Fruit fly (Drosophila melanogaster) whole organism, embryonic: ENCODE data around the gene CG17249.

Experiments used
- CG10274 ChIP-seq: fragments of 200-800 bp; sonication (Bioruptor generic); optimal IDR thresholded peaks from 3 replicates; lab custom pipeline; 2017; ENCODE audit warnings: missing biosample characterization, mild to moderate bottlenecking, missing genetic modification characterization
- CG10543 ChIP-seq: fragments of 200-800 bp; sonication (Bioruptor generic); optimal IDR thresholded peaks from 3 replicates; lab custom pipeline; 2017; ENCODE audit warnings: missing biosample characterization, mild to moderate bottlenecking, missing genetic modification characterization, moderate library complexity
- CG11247 ChIP-seq: fragments of 200-800 bp; sonication (Bioruptor generic); IDR thresholded peaks from 2 replicates; pipeline ENCODE4 v1.3.6; 2022; ENCODE audit warnings: missing biosample characterization, missing genetic modification characterization
- CG12659 ChIP-seq: fragments of 200-800 bp; sonication (Bioruptor generic); optimal IDR thresholded peaks from 3 replicates; lab custom pipeline; 2017; ENCODE audit warnings: mild to moderate bottlenecking, missing biosample characterization, missing genetic modification reagents, missing genetic modification characterization
- CG15073 ChIP-seq: fragments of 200-800 bp; sonication (Bioruptor generic); optimal IDR thresholded peaks from 2 replicates; lab custom pipeline; 2016; ENCODE audit warnings: missing biosample characterization, missing genetic modification characterization
- CG17186 ChIP-seq: fragments of 200-800 bp; sonication (Bioruptor generic); optimal IDR thresholded peaks from 3 replicates; lab custom pipeline; 2017; ENCODE audit warnings: missing biosample characterization, missing genetic modification reagents, missing genetic modification characterization
- CG17612 ChIP-seq: fragments of 200-800 bp; sonication (Bioruptor generic); IDR thresholded peaks from 2 replicates; pipeline ENCODE4 v1.3.6; 2022; ENCODE audit warnings: missing biosample characterization, missing genetic modification characterization
- CG18764 ChIP-seq: fragments of 200-800 bp; sonication (Bioruptor generic); optimal IDR thresholded peaks from 3 replicates; lab custom pipeline; 2016; ENCODE audit warnings: missing biosample characterization, missing genetic modification characterization
- CG33213 ChIP-seq: fragments of 200-800 bp; sonication (Bioruptor generic); optimal IDR thresholded peaks from 3 replicates; lab custom pipeline; 2016; ENCODE audit warnings: missing biosample characterization, missing genetic modification characterization
- CG3838 ChIP-seq: fragments of 200-800 bp; sonication (Bioruptor generic); optimal IDR thresholded peaks from 3 replicates; lab custom pipeline; 2016; ENCODE audit warnings: missing biosample characterization, missing genetic modification characterization
- CG4820 ChIP-seq: fragments of 200-800 bp; sonication (Bioruptor generic); optimal IDR thresholded peaks from 3 replicates; lab custom pipeline; 2016; ENCODE audit warnings: missing biosample characterization, missing genetic modification characterization
- CG5245 ChIP-seq: fragments of 200-800 bp; sonication (Bioruptor generic); optimal IDR thresholded peaks from 3 replicates; lab custom pipeline; 2016; ENCODE audit warnings: missing biosample characterization, missing genetic modification characterization
- CG6654 ChIP-seq: fragments of 200-800 bp; sonication (Bioruptor generic); optimal IDR thresholded peaks from 2 replicates; lab custom pipeline; 2017; ENCODE audit warnings: missing biosample characterization, mild to moderate bottlenecking, missing genetic modification characterization
- CG6689 ChIP-seq: fragments of 200-800 bp; sonication (Bioruptor generic); IDR thresholded peaks from 2 replicates; pipeline ENCODE4 v1.3.6; 2022; ENCODE audit warnings: missing biosample characterization, missing genetic modification characterization
- CG7271 ChIP-seq: fragments of 200-800 bp; sonication (Bioruptor generic); optimal IDR thresholded peaks from 2 replicates; lab custom pipeline; 2018; ENCODE audit warnings: missing biosample characterization, mild to moderate bottlenecking, missing genetic modification characterization, moderate library complexity
- Doc2 ChIP-seq: fragments of 200-800 bp; sonication (Bioruptor generic); IDR thresholded peaks from 2 replicates; pipeline ENCODE4 v1.3.6; 2022; ENCODE audit warnings: missing biosample characterization, missing genetic modification characterization
- E2f1 ChIP-seq: fragments of 200-800 bp; sonication (Bioruptor generic); IDR thresholded peaks from 2 replicates; pipeline ENCODE4 v1.3.6; 2022; ENCODE audit warnings: missing biosample characterization, missing genetic modification characterization
- Ets65A ChIP-seq: fragments of 200-800 bp; sonication (Bioruptor generic); peaks from one replicate; lab custom pipeline; 2016; ENCODE audit warnings: missing biosample characterization, missing genetic modification characterization
- Gug ChIP-seq: fragments of 200-800 bp; sonication (Bioruptor generic); IDR thresholded peaks from 4 replicates; pipeline ENCODE4 v1.3.6; 2022; ENCODE audit warnings: missing biosample characterization, missing genetic modification characterization
- Hr39 ChIP-seq: fragments of >200 bp; optimal IDR thresholded peaks from 2 replicates; lab custom pipeline; 2017
- Hr78 ChIP-seq, 2 experiments: fragments of 200-800 bp in 1 of 2; fragments of >200 bp in 1 of 2; sonication (Bioruptor generic) in 1 of 2; optimal IDR thresholded peaks; 2 replicates each; lab custom pipeline; 2017 to 2019; ENCODE audit warnings: missing biosample characterization in 2 of 2, missing genetic modification characterization in 2 of 2, mild to moderate bottlenecking in 1 of 2, moderate library complexity in 1 of 2
- Hsf ChIP-seq: fragments of 200-800 bp; sonication (Bioruptor generic); optimal IDR thresholded peaks from 3 replicates; lab custom pipeline; 2016; ENCODE audit warnings: missing biosample characterization, missing genetic modification characterization
- NC2β ChIP-seq: fragments of 200-800 bp; sonication (Bioruptor generic); optimal IDR thresholded peaks from 2 replicates; lab custom pipeline; 2016; ENCODE audit warnings: missing biosample characterization, missing genetic modification characterization
- Neu2 ChIP-seq: fragments of 200-800 bp; sonication (Bioruptor generic); optimal IDR thresholded peaks from 3 replicates; lab custom pipeline; 2016; ENCODE audit warnings: missing biosample characterization, missing genetic modification characterization, borderline replicate concordance
- Six4 ChIP-seq: fragments of 200-800 bp; sonication (Bioruptor generic); optimal IDR thresholded peaks from 2 replicates; lab custom pipeline; 2016; ENCODE audit warnings: missing biosample characterization, missing genetic modification characterization
- Trl ChIP-seq, 3 experiments: fragments of >200 bp in 2 of 3; fragments of 200-800 bp in 1 of 3; sonication (Bioruptor generic) in 1 of 3; optimal IDR thresholded peaks; 2 replicates in 1 of 3; 3 replicates in 2 of 3; lab custom pipeline; 2016 to 2017; ENCODE audit warnings: missing biosample characterization in 1 of 3, missing genetic modification characterization in 1 of 3
- Usf ChIP-seq: fragments of 200-800 bp; sonication (Bioruptor generic); optimal IDR thresholded peaks from 2 replicates; lab custom pipeline; 2017; ENCODE audit warnings: missing genotype, missing biosample characterization, missing genetic modification characterization
- Xbp1 ChIP-seq: fragments of 200-800 bp; sonication (Bioruptor generic); optimal IDR thresholded peaks from 3 replicates; lab custom pipeline; 2016; ENCODE audit warnings: missing biosample characterization, mild to moderate bottlenecking, missing genetic modification characterization
- cato ChIP-seq: fragments of 200-800 bp; sonication (Bioruptor generic); optimal IDR thresholded peaks from 2 replicates; lab custom pipeline; 2016; ENCODE audit warnings: missing biosample characterization, missing genetic modification characterization, borderline replicate concordance
- dm ChIP-seq: fragments of 200-800 bp; sonication (Bioruptor generic); optimal IDR thresholded peaks from 3 replicates; lab custom pipeline; 2016; ENCODE audit warnings: missing biosample characterization, missing genetic modification characterization
- dmrt11E ChIP-seq: fragments of 200-800 bp; sonication (Bioruptor generic); optimal IDR thresholded peaks from 3 replicates; lab custom pipeline; 2018; ENCODE audit warnings: missing biosample characterization, mild to moderate bottlenecking, missing genetic modification characterization, moderate library complexity
- ftz-f1 ChIP-seq: fragments of 200-800 bp; sonication (Bioruptor generic); optimal IDR thresholded peaks from 2 replicates; lab custom pipeline; 2016; ENCODE audit warnings: missing biosample characterization, missing genetic modification characterization
- gem ChIP-seq: fragments of 200-800 bp; sonication (Bioruptor generic); optimal IDR thresholded peaks from 2 replicates; lab custom pipeline; 2019; ENCODE audit warnings: missing biosample characterization, mild to moderate bottlenecking, missing genetic modification characterization, moderate library complexity
- ind ChIP-seq: fragments of 200-800 bp; sonication (Bioruptor generic); optimal IDR thresholded peaks from 3 replicates; lab custom pipeline; 2016; ENCODE audit warnings: missing biosample characterization, missing genetic modification characterization
- insv ChIP-seq, 2 experiments: fragments of 200-800 bp; sonication (Bioruptor generic); optimal IDR thresholded peaks; 3 replicates each; lab custom pipeline; 2016 to 2018; ENCODE audit warnings: missing biosample characterization in 2 of 2, missing genetic modification characterization in 2 of 2
- knrl ChIP-seq: fragments of 200-800 bp; sonication (Bioruptor generic); IDR thresholded peaks from 3 replicates; pipeline ENCODE4 v1.3.6; 2022; ENCODE audit warnings: missing biosample characterization, missing genetic modification characterization; ENCODE audit not compliant: partially characterized antibody
- lab ChIP-seq: fragments of 200-800 bp; sonication (Bioruptor generic); optimal IDR thresholded peaks from 3 replicates; lab custom pipeline; 2017; ENCODE audit warnings: missing biosample characterization, missing genetic modification characterization, mild to moderate bottlenecking, moderate library complexity, missing genetic modification reagents
- lmd ChIP-seq: fragments of 200-800 bp; sonication (Bioruptor generic); IDR thresholded peaks from 2 replicates; pipeline ENCODE4 v1.3.6; 2022; ENCODE audit warnings: missing biosample characterization, missing genetic modification characterization
- lov ChIP-seq, 2 experiments: fragments of 200-800 bp in 1 of 2; fragments of >200 bp in 1 of 2; sonication (Bioruptor generic) in 1 of 2; IDR thresholded peaks in 1 of 2; optimal IDR thresholded peaks in 1 of 2; 2 replicates in 1 of 2; 3 replicates in 1 of 2; pipeline versions ENCODE4 v1.3.6 to Lab custom; 2017 to 2022; ENCODE audit warnings: missing biosample characterization in 1 of 2, missing genetic modification characterization in 1 of 2
- pb ChIP-seq: fragments of 200-800 bp; sonication (Bioruptor generic); optimal IDR thresholded peaks from 3 replicates; lab custom pipeline; 2016; ENCODE audit warnings: missing biosample characterization, missing genetic modification characterization
- salm ChIP-seq: fragments of 200-800 bp; sonication (Bioruptor generic); optimal IDR thresholded peaks from 2 replicates; lab custom pipeline; 2018; ENCODE audit warnings: missing biosample characterization, mild to moderate bottlenecking, missing genetic modification characterization
- sd ChIP-seq: fragments of 200-800 bp; sonication (Bioruptor generic); optimal IDR thresholded peaks from 3 replicates; lab custom pipeline; 2018; ENCODE audit warnings: missing biosample characterization, mild to moderate bottlenecking, missing genetic modification characterization, moderate library complexity
- so ChIP-seq: fragments of 200-800 bp; sonication (Bioruptor generic); IDR thresholded peaks from 3 replicates; pipeline ENCODE4 v1.3.6; 2022; ENCODE audit warnings: missing biosample characterization, missing genetic modification characterization
- sob ChIP-seq: fragments of 200-800 bp; sonication (Bioruptor generic); IDR thresholded peaks from 2 replicates; pipeline ENCODE4 v1.3.6; 2022; ENCODE audit warnings: missing biosample characterization, missing genetic modification characterization
- stc ChIP-seq: fragments of 200-800 bp; sonication (Bioruptor generic); IDR thresholded peaks from 2 replicates; pipeline ENCODE4 v1.3.6; 2022; ENCODE audit warnings: missing biosample characterization, missing genetic modification characterization
- tna ChIP-seq: fragments of 200-800 bp; sonication (Bioruptor generic); IDR thresholded peaks from 2 replicates; pipeline ENCODE4 v1.3.6; 2022; ENCODE audit warnings: missing biosample characterization, missing genetic modification characterization; ENCODE audit not compliant: partially characterized antibody
- trh ChIP-seq: fragments of 200-800 bp; sonication (Bioruptor generic); optimal IDR thresholded peaks from 2 replicates; lab custom pipeline; 2016; ENCODE audit warnings: missing biosample characterization, missing genetic modification characterization
- vnd ChIP-seq: fragments of 200-800 bp; sonication (Bioruptor generic); IDR thresholded peaks from 3 replicates; pipeline ENCODE4 v1.3.6; 2022; ENCODE audit warnings: missing biosample characterization, missing genetic modification characterization; ENCODE audit not compliant: partially characterized antibody
- wek ChIP-seq: fragments of 200-800 bp; sonication (Bioruptor generic); optimal IDR thresholded peaks from 3 replicates; lab custom pipeline; 2018; ENCODE audit warnings: missing biosample characterization, mild to moderate bottlenecking, missing genetic modification characterization, moderate library complexity
- zen2 ChIP-seq: fragments of 200-800 bp; sonication (Bioruptor generic); IDR thresholded peaks from 3 replicates; pipeline ENCODE4 v1.3.6; 2022; ENCODE audit warnings: missing biosample characterization, missing genetic modification characterization; ENCODE audit not compliant: partially characterized antibody

Gene CG17249

dm6 chr3L:1668504-1668903, 21.2 kb upstream of the CG17249 start, which contains the start of gene RpL23A (continued):
- peak; percentile 97 for TF ChIP-seq CG10543 (GFP tag; lab: Kevin White, UChicago)
- TF ChIP-seq dmrt11E: peak; percentile 86
- peak; percentile 90 for TF ChIP-seq CG4820 (GFP tag; lab: Kevin White, UChicago)
- no peak for TF ChIP-seq tna (GFP tag; lab: Robert Waterston, UW)
- peak; percentile 76; the same call in 1 of the 2 replicates for TF ChIP-seq CG17612
- peak in 1 of 2 experiments; percentile 18 for TF ChIP-seq Trl (optimal IDR thresholded peaks at IDR 0.05; lab: Kevin White, UChicago)
- TF ChIP-seq Trl (GFP tag; optimal IDR thresholded peaks at IDR 0.05; lab: Kevin White, UChicago): peak; percentile 99
- peak; percentile 89 for TF ChIP-seq Gug (GFP tag; lab: Robert Waterston, UW)
- peak; percentile 91 for TF ChIP-seq ftz-f1 (GFP tag; lab: Kevin White, UChicago)
- TF ChIP-seq CG3838 (GFP tag; lab: Kevin White, UChicago): peak; percentile 84
- TF ChIP-seq lmd (GFP tag; lab: Robert Waterston, UW): peak; percentile 91
- peak; percentile 86 for TF ChIP-seq salm
- peak; percentile 97 for TF ChIP-seq pb (GFP tag; lab: Kevin White, UChicago)
- peak; percentile 87 for TF ChIP-seq wek (GFP tag; lab: Kevin White, UChicago)
- peak; percentile 99 for TF ChIP-seq dm (GFP tag; lab: Kevin White, UChicago)
- peak; percentile 92 for TF ChIP-seq ind (GFP tag; lab: Kevin White, UChicago)
- peak; percentile 90 for TF ChIP-seq Six4
- TF ChIP-seq Ets65A (GFP tag; lab: Kevin White, UChicago): peak; percentile 100
- TF ChIP-seq CG17186 (GFP tag; lab: Kevin White, UChicago): peak; percentile 97
- peak; percentile 92 for TF ChIP-seq so (GFP tag; lab: Robert Waterston, UW)
- peak in 1 of 2 experiments; percentile 84 for TF ChIP-seq insv (GFP tag; optimal IDR thresholded peaks at IDR 0.05; lab: Kevin White, UChicago)
- TF ChIP-seq Hr78 (GFP tag; optimal IDR thresholded peaks at IDR 0.05; lab: Kevin White, UChicago): no peak
- TF ChIP-seq knrl: peak; percentile 72
- no peak for TF ChIP-seq zen2 (GFP tag; lab: Robert Waterston, UW)
- TF ChIP-seq vnd (GFP tag; lab: Robert Waterston, UW): no peak
- peak; percentile 98 for TF ChIP-seq CG12659 (GFP tag; lab: Kevin White, UChicago)
- TF ChIP-seq trh (GFP tag; lab: Kevin White, UChicago): peak; percentile 93
- TF ChIP-seq Hr39 (lab: Kevin White, UChicago): no peak
- peak; percentile 96 for TF ChIP-seq Hsf
- peak; percentile 93 for TF ChIP-seq CG18764
- peak; percentile 96 for TF ChIP-seq Xbp1 (GFP tag; lab: Kevin White, UChicago)
- TF ChIP-seq CG15073 (GFP tag; lab: Kevin White, UChicago): peak; percentile 22
- TF ChIP-seq CG11247 (GFP tag; lab: Robert Waterston, UW): peak; percentile 97
- TF ChIP-seq Usf: peak; percentile 94
- TF ChIP-seq sd (tag; lab: Kevin White, UChicago): peak; percentile 92
- peak; percentile 83 for TF ChIP-seq CG6654
- peak; percentile 89 for TF ChIP-seq Neu2 (GFP tag; lab: Kevin White, UChicago)
- TF ChIP-seq CG6689 (GFP tag; lab: Robert Waterston, UW): peak; percentile 85
- peak; percentile 99 for TF ChIP-seq lab (GFP tag; lab: Kevin White, UChicago)
- TF ChIP-seq cato (GFP tag; lab: Kevin White, UChicago): peak; percentile 89
- peak; percentile 95 for TF ChIP-seq CG7271 (tag; lab: Kevin White, UChicago)
- no peak for TF ChIP-seq lov (optimal IDR thresholded peaks at IDR 0.05; lab: Kevin White, UChicago)
- TF ChIP-seq lov (GFP tag; IDR thresholded peaks at IDR 0.05; lab: Robert Waterston, UW): peak; percentile 97
- TF ChIP-seq Doc2: peak; percentile 78
- peak; percentile 84 for TF ChIP-seq gem
- TF ChIP-seq CG5245: peak; percentile 87
- peak; percentile 91 for TF ChIP-seq stc
- TF ChIP-seq NC2β (GFP tag; lab: Kevin White, UChicago): peak; percentile 100
- TF ChIP-seq CG33213 (GFP tag; lab: Kevin White, UChicago): peak; percentile 99
- peak; percentile 98 for TF ChIP-seq sob
- peak; percentile 89 for TF ChIP-seq E2f1 (GFP tag; lab: Robert Waterston, UW)
- TF ChIP-seq CG10274 (GFP tag; lab: Kevin White, UChicago): peak; percentile 89
